Fruit fly (Drosophila melanogaster) whole organism, adult: ENCODE data around the gene Nha1.

Source experiments
- CG11617 ChIP-seq: fragments of 200-800 bp; sonication (Bioruptor generic); optimal IDR thresholded peaks from 2 replicates; lab custom pipeline; 2017; ENCODE audit warnings: mild to moderate bottlenecking, missing biosample characterization, missing genetic modification reagents, missing genetic modification characterization
- CG33017 ChIP-seq: fragments of 200-800 bp; sonication (Bioruptor generic); optimal IDR thresholded peaks from 2 replicates; lab custom pipeline; 2018; ENCODE audit warnings: missing biosample characterization, mild to moderate bottlenecking, missing genetic modification characterization, moderate library complexity
- Clk ChIP-seq: fragments of 200-800 bp; sonication (Bioruptor generic); optimal IDR thresholded peaks from 2 replicates; lab custom pipeline; 2017; ENCODE audit warnings: missing biosample characterization, missing genetic modification characterization
- Crg-1 ChIP-seq: fragments of 200-800 bp; sonication (Bioruptor generic); optimal IDR thresholded peaks from 2 replicates; lab custom pipeline; 2016; ENCODE audit warnings: missing biosample characterization, missing genetic modification characterization
- Hr96 ChIP-seq: fragments of 200-800 bp; sonication (Bioruptor generic); optimal IDR thresholded peaks from 2 replicates; lab custom pipeline; 2016; ENCODE audit warnings: missing biosample characterization, missing genetic modification characterization
- bab1 ChIP-seq: fragments of 200-800 bp; sonication (Bioruptor generic); optimal IDR thresholded peaks from 3 replicates; lab custom pipeline; 2019; ENCODE audit warnings: missing biosample characterization, mild to moderate bottlenecking, missing genetic modification characterization, moderate library complexity
- kay ChIP-seq: fragments of 200-800 bp; sonication (Bioruptor generic); peaks from one replicate; lab custom pipeline; 2016; ENCODE audit warnings: missing biosample characterization, missing genetic modification characterization, borderline replicate concordance
- tj ChIP-seq: fragments of 200-800 bp; sonication (Bioruptor generic); optimal IDR thresholded peaks from 3 replicates; lab custom pipeline; 2017; ENCODE audit warnings: missing biosample characterization, mild to moderate bottlenecking, missing genetic modification characterization, moderate library complexity

DNA sequence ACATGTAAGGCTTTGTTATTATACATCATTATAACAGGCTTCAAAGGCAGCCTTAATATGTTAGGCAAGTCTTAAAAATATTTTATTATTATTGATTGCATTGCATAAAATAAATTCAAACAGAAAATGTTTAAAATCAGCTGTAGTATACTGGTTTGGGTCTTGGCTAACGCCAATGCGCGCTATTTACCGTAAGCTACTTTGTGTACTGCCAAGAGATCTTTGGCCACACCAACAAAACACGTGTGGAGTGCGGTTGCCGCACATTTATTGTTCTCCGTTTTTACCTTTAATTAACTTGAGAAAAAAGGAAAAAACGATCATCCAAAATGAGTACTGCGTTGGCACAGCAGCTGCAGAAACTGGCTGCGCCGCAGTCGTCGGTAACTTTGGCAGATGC is 16.3 kb downstream of the Nha1 start:
- TF ChIP-seq CG33017 (tag; lab: Kevin White, UChicago) = no peak
- TF ChIP-seq Clk = no peak
- TF ChIP-seq Crg-1 (GFP tag; lab: Kevin White, UChicago) = no peak
- no peak for TF ChIP-seq Hr96 (GFP tag; lab: Kevin White, UChicago)
- TF ChIP-seq bab1 (GFP tag; lab: Kevin White, UChicago) = peak; percentile 19
- no peak for TF ChIP-seq kay (GFP tag; lab: Kevin White, UChicago)
- no peak for TF ChIP-seq CG11617 (GFP tag; lab: Kevin White, UChicago)
- TF ChIP-seq tj (GFP tag; lab: Kevin White, UChicago) = peak; percentile 61
